Worm (Caenorhabditis elegans): ENCODE measurements around the gene psmd-9.
A peak's percentile ranks its signal among the peaks of the same experiment; 100 is the strongest.

psmd-9 gene

DNA sequence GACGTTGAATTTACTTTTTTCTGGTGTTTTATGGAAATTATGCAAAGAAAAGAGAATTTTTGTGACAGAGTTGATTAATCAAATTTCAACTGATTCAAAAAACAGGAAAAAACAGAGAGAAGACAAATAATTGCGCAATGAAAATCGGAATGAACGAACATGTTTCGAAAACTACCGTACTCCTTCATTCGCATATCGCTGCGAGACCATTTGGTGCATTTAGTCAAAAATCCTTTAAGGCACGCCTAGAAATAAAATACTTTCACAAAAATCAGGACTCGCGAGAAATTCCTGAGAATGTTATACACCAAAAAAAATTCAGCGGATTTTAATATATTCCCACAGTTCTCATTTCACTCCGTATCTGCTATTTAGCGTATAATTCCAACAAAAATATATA, 41.9 kb upstream of the psmd-9 start (continued):
- TF ChIP-seq cebp-1 (GFP tag; IDR thresholded peaks at IDR 0.05) = no peak
- no peak for TF ChIP-seq cebp-1 (tag; optimal IDR thresholded peaks at IDR 0.05)
- TF ChIP-seq F23B12.7 (tag; optimal IDR thresholded peaks at IDR 0.05; ENCODE audit: insufficient read depth) = no peak
- TF ChIP-seq dox-1 (GFP tag; IDR thresholded peaks at IDR 0.05) = no peak
- no peak for TF ChIP-seq F57A8.1 (GFP tag; optimal IDR thresholded peaks at IDR 0.05)
- no peak for TF ChIP-seq snpc-1.1 (tag; optimal IDR thresholded peaks at IDR 0.05; ENCODE audit: insufficient read depth)
- no peak for TF ChIP-seq lin-40 (tag; optimal IDR thresholded peaks at IDR 0.05)
- no peak for TF ChIP-seq pbrm-1 (GFP tag; IDR thresholded peaks at IDR 0.05)
- peak; percentile 82 for TF ChIP-seq F33H1.4 (GFP tag; IDR thresholded peaks at IDR 0.05)
- no peak for TF ChIP-seq B0336.3 (GFP tag; IDR thresholded peaks at IDR 0.05)
- TF ChIP-seq mes-4 (tag; optimal IDR thresholded peaks at IDR 0.05) = no peak
- peak; percentile 91 for TF ChIP-seq madf-6 (GFP tag; IDR thresholded peaks at IDR 0.05)
- no peak for TF ChIP-seq D2030.7 (GFP tag; IDR thresholded peaks at IDR 0.05)
- 0 out of 2 replicates have a peak, but pooled peaks have one; percentile 13 for TF ChIP-seq ceh-91 (GFP tag; IDR thresholded peaks at IDR 0.05)
- no peak for TF ChIP-seq Y67H2A.10 (GFP tag; conservative IDR thresholded peaks at IDR 0.05)
- no peak for TF ChIP-seq athp-1 (tag; optimal IDR thresholded peaks at IDR 0.05)
- TF ChIP-seq egrh-3 (GFP tag; IDR thresholded peaks at IDR 0.05) = no peak
- TF ChIP-seq hmg-1.2 (GFP tag; IDR thresholded peaks at IDR 0.05) = no peak
- TF ChIP-seq xnd-1 (tag; optimal IDR thresholded peaks at IDR 0.05) = peak; percentile 75
- no peak for TF ChIP-seq ztf-22 (GFP tag; optimal IDR thresholded peaks at IDR 0.05)
- no peak for TF ChIP-seq gei-17 (GFP tag; optimal IDR thresholded peaks at IDR 0.05)
- no peak for TF ChIP-seq F22D6.2 (tag; optimal IDR thresholded peaks at IDR 0.05)
- no peak for TF ChIP-seq ztf-28 (GFP tag; IDR thresholded peaks at IDR 0.05)
- TF ChIP-seq ceh-40 (GFP tag; IDR thresholded peaks at IDR 0.05) = no peak

DNA sequence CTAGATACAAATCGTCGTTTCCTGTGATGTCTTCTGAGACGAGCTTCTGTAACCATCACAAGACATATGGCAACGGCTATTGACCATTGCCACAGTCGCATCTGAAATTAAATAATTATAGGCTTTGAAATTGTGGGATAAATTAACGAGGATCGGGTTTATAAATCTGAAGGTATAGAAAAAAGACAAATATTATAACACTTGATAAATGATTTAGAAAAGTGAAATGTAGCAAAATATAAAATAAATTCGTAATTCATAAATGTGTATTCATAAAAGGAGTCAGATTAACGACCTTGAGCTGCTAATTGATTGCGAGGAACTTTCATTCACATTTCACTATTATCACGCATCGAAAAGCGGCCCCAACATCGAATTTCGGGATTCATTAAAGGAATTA, 38.2 kb upstream of the psmd-9 start, which contains the start of gene aff-1:
Gene aff-1 (minus strand): TSS at position 101 of the 400 bp plus-strand sequence.
- no peak for TF ChIP-seq egl-44 (GFP tag; IDR thresholded peaks at IDR 0.05)
- no peak for TF ChIP-seq lir-1 (GFP tag; conservative IDR thresholded peaks at IDR 0.05)
- no peak for TF ChIP-seq sptf-2 (GFP tag; optimal IDR thresholded peaks at IDR 0.05)
- TF ChIP-seq dpl-1 (GFP tag; optimal IDR thresholded peaks at IDR 0.05) = no peak
- TF ChIP-seq ceh-27 (GFP tag; optimal IDR thresholded peaks at IDR 0.05) = no peak
- TF ChIP-seq T07F8.4 (tag; optimal IDR thresholded peaks at IDR 0.05) = no peak
- TF ChIP-seq nhr-120 (GFP tag; IDR thresholded peaks at IDR 0.05) = no peak
- no peak for TF ChIP-seq F57A8.1 (GFP tag; optimal IDR thresholded peaks at IDR 0.05)
- no peak for TF ChIP-seq B0336.3 (GFP tag; IDR thresholded peaks at IDR 0.05)
- no peak for TF ChIP-seq F23B12.7 (tag; optimal IDR thresholded peaks at IDR 0.05; ENCODE audit: insufficient read depth)
- TF ChIP-seq atf-7 (tag; optimal IDR thresholded peaks at IDR 0.05) = no peak
- TF ChIP-seq ztf-22 (GFP tag; optimal IDR thresholded peaks at IDR 0.05) = no peak
- TF ChIP-seq ztf-25 (GFP tag; IDR thresholded peaks at IDR 0.05) = no peak
- no peak for TF ChIP-seq B0261.1 (tag; optimal IDR thresholded peaks at IDR 0.05)
- no peak for TF ChIP-seq ceh-91 (GFP tag; IDR thresholded peaks at IDR 0.05)
- TF ChIP-seq sea-2 (GFP tag; IDR thresholded peaks at IDR 0.05) = no peak

DNA sequence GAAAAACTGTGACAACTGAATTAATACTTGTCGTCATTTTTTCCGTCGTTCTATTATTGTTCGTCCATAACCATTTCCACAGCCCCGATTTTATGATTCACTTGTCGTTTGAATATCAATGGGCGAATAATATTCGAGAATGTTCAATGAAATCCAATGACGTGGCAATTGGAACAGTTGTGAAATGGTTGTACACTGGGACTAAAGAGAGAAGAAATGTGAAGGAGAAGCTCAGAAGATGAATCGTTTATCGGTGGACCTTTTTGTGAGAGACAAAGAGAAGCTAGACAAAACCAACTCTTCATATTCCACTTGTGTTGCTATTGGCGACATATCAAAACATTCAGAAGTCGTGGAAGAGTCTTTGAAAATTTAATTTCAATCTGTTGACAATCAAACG, 31.1 kb upstream of the psmd-9 start, which contains the start of gene clhm-1:
Gene clhm-1 (minus strand): TSS at position 207 of the 400 bp plus-strand sequence.
- TF ChIP-seq repo-1 (tag; optimal IDR thresholded peaks at IDR 0.05) (no peak), ekl-4 (GFP tag; IDR thresholded peaks at IDR 0.05) (no peak), aptf-2 (GFP tag; conservative IDR thresholded peaks at IDR 0.05) (no peak), B0261.1 (tag; optimal IDR thresholded peaks at IDR 0.05) (no peak), nfyb-1 (GFP tag; IDR thresholded peaks at IDR 0.05) (no peak), dox-1 (GFP tag; IDR thresholded peaks at IDR 0.05) (no peak), ztf-28 (GFP tag; IDR thresholded peaks at IDR 0.05) (no peak), bed-2 (GFP tag; IDR thresholded peaks at IDR 0.05) (no peak), D2030.7 (GFP tag; IDR thresholded peaks at IDR 0.05) (no peak), ccch-3 (GFP tag; optimal IDR thresholded peaks at IDR 0.05) (no peak)

Measured in whole organism, young adult.